Worm (Caenorhabditis elegans) whole organism, L2 larva: ENCODE data around the gene C17F4.2.

Source experiments
- R02D3.7 ChIP-seq: fragments of 150-350 bp; optimal IDR thresholded peaks from 2 replicates; lab custom pipeline; 2014; ENCODE audit warnings: missing biosample characterization, missing genetic modification characterization
- Y55F3AM.14 ChIP-seq: fragments of 200-800 bp; sonication (Bioruptor generic); optimal IDR thresholded peaks from 2 replicates; lab custom pipeline; 2018; ENCODE audit warnings: mild to moderate bottlenecking, missing genetic modification characterization, missing compliant biosample characterization
- fos-1 ChIP-seq: fragments of 150-350 bp; optimal IDR thresholded peaks from 2 replicates; lab custom pipeline; 2014; ENCODE audit warnings: missing biosample characterization, missing genetic modification characterization
- nhr-237 ChIP-seq: fragments of 150-350 bp; optimal IDR thresholded peaks from 2 replicates; lab custom pipeline; 2014; ENCODE audit warnings: missing biosample characterization, missing genetic modification characterization
- nhr-77 ChIP-seq: fragments of 150-350 bp; optimal IDR thresholded peaks from 2 replicates; lab custom pipeline; 2014; ENCODE audit warnings: missing biosample characterization, missing genetic modification characterization
- skn-1 ChIP-seq: sonication (generic microtip); optimal IDR thresholded peaks from 2 replicates; lab custom pipeline; 2017; ENCODE audit warnings: missing biosample characterization, missing genetic modification characterization
- ztf-4 ChIP-seq: fragments of 150-350 bp; optimal IDR thresholded peaks from 2 replicates; lab custom pipeline; 2014; ENCODE audit warnings: missing biosample characterization, missing genetic modification characterization

DNA sequence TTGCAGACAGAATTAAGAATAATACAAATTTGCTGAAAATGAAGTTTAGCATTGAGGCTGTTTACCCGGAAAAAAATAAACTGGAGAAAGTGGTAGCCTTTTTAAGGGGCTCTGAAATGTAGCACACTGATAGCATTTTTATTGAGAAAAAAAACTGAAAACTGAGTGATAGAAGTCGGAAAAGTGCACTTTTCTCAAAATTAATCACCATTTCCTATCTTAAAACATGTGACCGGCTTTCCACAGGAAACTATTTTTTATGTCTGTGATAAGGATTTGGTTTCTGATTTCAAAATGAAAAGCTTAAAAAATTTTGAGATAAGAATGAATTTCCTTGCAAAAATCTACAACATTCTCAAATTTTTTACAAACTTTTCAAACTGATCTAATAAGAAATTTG lies 27.7 kb upstream of the C17F4.2 start, which contains the start of gene ZC239.22:
- no peak for TF ChIP-seq Y55F3AM.14 (GFP tag; lab: Kevin White, UChicago)
- TF ChIP-seq nhr-237 (tag; lab: Kevin White, UChicago) = no peak
- TF ChIP-seq skn-1 (tag; lab: Kevin White, UChicago) = no peak
- TF ChIP-seq fos-1 = no peak
- no peak for TF ChIP-seq R02D3.7 (tag; lab: Kevin White, UChicago)
- TF ChIP-seq ztf-4 (tag; lab: Kevin White, UChicago) = no peak
- TF ChIP-seq nhr-77 (tag; lab: Kevin White, UChicago) = no peak
